Worm (Caenorhabditis elegans): Measurements from ENCODE around the gene srw-86.

The srw-86 gene

ce11 chrV:19405276-19405815 lies 4.8 kb upstream of the srw-86 start, which contains the start of the genes C25F9.6 and C25F9.10:
C25F9.6 (minus strand) TSS chrV:19405326.
C25F9.10 (plus strand) TSS chrV:19405729.
- TF ChIP-seq elt-2 (tag; optimal IDR thresholded peaks at IDR 0.05) (peak; percentile 60), pha-4 (tag; optimal IDR thresholded peaks at IDR 0.05) (peak; percentile 35), daf-12 (tag; optimal IDR thresholded peaks at IDR 0.05) (no peak), egl-5 (tag; optimal IDR thresholded peaks at IDR 0.05) (no peak), pqm-1 (tag; optimal IDR thresholded peaks at IDR 0.05) (peak; percentile 35)

DNA sequence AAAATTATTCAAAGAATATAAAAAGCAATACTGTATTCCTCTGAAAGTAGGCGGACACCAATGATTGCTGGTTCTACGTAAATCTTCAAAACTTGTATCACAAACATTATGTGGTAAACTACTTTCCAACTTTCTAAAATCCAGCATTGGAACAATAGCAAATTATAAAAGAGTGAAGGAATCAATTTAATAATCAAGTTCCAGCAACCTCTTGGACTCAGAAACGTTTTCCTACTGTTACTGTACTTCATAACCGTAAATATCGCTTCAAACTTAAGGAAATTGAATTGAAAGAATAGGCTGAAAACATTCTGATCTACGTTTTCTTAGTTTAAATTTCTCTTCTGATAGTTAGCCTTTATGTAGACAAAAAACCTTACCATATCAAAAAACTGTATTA lies 3.1 kb upstream of the srw-86 start:
- TF ChIP-seq ceh-28 (tag; optimal IDR thresholded peaks at IDR 0.05) (no peak), nhr-76 (tag; optimal IDR thresholded peaks at IDR 0.05) (no peak), daf-12 (tag; optimal IDR thresholded peaks at IDR 0.05) (no peak), ama-1 (optimal IDR thresholded peaks at IDR 0.05) (no peak), hmg-11 (tag; optimal IDR thresholded peaks at IDR 0.05) (no peak), fkh-2 (tag; optimal IDR thresholded peaks at IDR 0.05) (no peak), nhr-77 (tag; optimal IDR thresholded peaks at IDR 0.05) (no peak), nhr-25 (tag; optimal IDR thresholded peaks at IDR 0.05) (no peak), fkh-10 (GFP tag; optimal IDR thresholded peaks at IDR 0.05) (no peak), nhr-28 (tag; optimal IDR thresholded peaks at IDR 0.05) (no peak), eor-1 (tag; optimal IDR thresholded peaks at IDR 0.05) (no peak), ZK546.5 (tag; optimal IDR thresholded peaks at IDR 0.05) (no peak), nhr-11 (tag; optimal IDR thresholded peaks at IDR 0.05) (no peak), aly-2 (tag; optimal IDR thresholded peaks at IDR 0.05) (no peak), elt-3 (tag; optimal IDR thresholded peaks at IDR 0.05) (no peak), pha-4 (tag; optimal IDR thresholded peaks at IDR 0.05) (no peak), lsy-12 (tag; optimal IDR thresholded peaks at IDR 0.05) (no peak), fos-1 (tag; optimal IDR thresholded peaks at IDR 0.05) (no peak), snpc-4 (tag; optimal IDR thresholded peaks at IDR 0.05) (no peak), pqm-1 (tag; optimal IDR thresholded peaks at IDR 0.05) (no peak)

- TF ChIP-seq ceh-16 (tag; optimal IDR thresholded peaks at IDR 0.05) (no peak), ama-1 (optimal IDR thresholded peaks at IDR 0.05) (no peak), mml-1 (tag; optimal IDR thresholded peaks at IDR 0.05) (no peak), egl-5 (tag; optimal IDR thresholded peaks at IDR 0.05) (no peak), fkh-10 (GFP tag; optimal IDR thresholded peaks at IDR 0.05) (no peak), ZK546.5 (tag; optimal IDR thresholded peaks at IDR 0.05) (no peak), nhr-28 (tag; optimal IDR thresholded peaks at IDR 0.05) (no peak)
These were observed 2.3 kb upstream of the srw-86 start, which contains the start of gene C25F9.12 for ce11 chrV:19402855-19403254. C25F9.12 (minus strand) TSS chrV:19402955.

DNA sequence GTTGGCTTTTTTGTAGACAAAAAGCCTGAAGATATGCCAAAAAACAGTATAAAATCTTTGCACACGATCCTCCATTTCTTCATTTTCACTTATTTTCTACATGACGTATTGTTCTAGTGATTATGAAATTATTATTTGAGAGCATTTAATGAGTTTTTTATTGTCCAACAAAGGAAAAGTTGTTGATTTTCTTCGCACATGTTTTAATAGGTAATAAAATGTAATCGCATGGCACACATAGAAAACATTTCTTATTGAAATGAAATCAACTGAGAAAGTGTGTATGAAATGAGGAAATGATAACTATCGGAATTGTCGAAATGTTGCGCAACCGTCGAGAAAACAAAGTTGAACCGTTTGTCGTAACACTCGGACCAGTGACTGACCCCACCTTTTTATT lies 910 bp upstream of the srw-86 start:
- TF ChIP-seq skn-1 (tag; optimal IDR thresholded peaks at IDR 0.05): no peak
- TF ChIP-seq nhr-43 (tag; optimal IDR thresholded peaks at IDR 0.05; ENCODE audit: poor library complexity, severe bottlenecking): no peak
- no peak for TF ChIP-seq nhr-25 (tag; optimal IDR thresholded peaks at IDR 0.05)
- peak; percentile 27 for TF ChIP-seq pha-4 (tag; optimal IDR thresholded peaks at IDR 0.05)
- no peak for TF ChIP-seq egl-5 (tag; optimal IDR thresholded peaks at IDR 0.05)
- peak; percentile 52 for TF ChIP-seq elt-2 (tag; optimal IDR thresholded peaks at IDR 0.05)
- peak; percentile 53 for TF ChIP-seq pqm-1 (tag; optimal IDR thresholded peaks at IDR 0.05)
- TF ChIP-seq fos-1 (tag; optimal IDR thresholded peaks at IDR 0.05): no peak
- no peak for TF ChIP-seq snpc-4 (tag; optimal IDR thresholded peaks at IDR 0.05)
- no peak for TF ChIP-seq elt-3 (tag; optimal IDR thresholded peaks at IDR 0.05)
- TF ChIP-seq nhr-28 (tag; optimal IDR thresholded peaks at IDR 0.05): no peak
- no peak for TF ChIP-seq R02D3.7 (tag; optimal IDR thresholded peaks at IDR 0.05)
- TF ChIP-seq ceh-28 (tag; optimal IDR thresholded peaks at IDR 0.05): no peak
- no peak for TF ChIP-seq hmg-11 (tag; optimal IDR thresholded peaks at IDR 0.05)
- TF ChIP-seq jun-1 (tag; optimal IDR thresholded peaks at IDR 0.05): no peak

- peak; percentile 4 for TF ChIP-seq elt-2 (tag; optimal IDR thresholded peaks at IDR 0.05)
These were observed 1.2 kb downstream of the srw-86 start for ce11 chrV:19399282-19399681.

- TF ChIP-seq elt-2 (tag; optimal IDR thresholded peaks at IDR 0.05) (no peak), nhr-23 (tag; optimal IDR thresholded peaks at IDR 0.05) (no peak), ceh-82 (tag; optimal IDR thresholded peaks at IDR 0.05) (no peak), nhr-76 (tag; optimal IDR thresholded peaks at IDR 0.05) (no peak), ZK546.5 (tag; optimal IDR thresholded peaks at IDR 0.05) (no peak), mml-1 (tag; optimal IDR thresholded peaks at IDR 0.05) (no peak), ceh-16 (tag; optimal IDR thresholded peaks at IDR 0.05) (no peak), nhr-11 (tag; optimal IDR thresholded peaks at IDR 0.05) (no peak)
These were observed 1.6 kb downstream of the srw-86 start, which contains the start of gene C25F9.13 for ce11 chrV:19398882-19399281. C25F9.13 (minus strand) TSS chrV:19398982.

All from whole organism, L3 larva.